Worm (Caenorhabditis elegans) whole organism, L1 larva: ENCODE data around the gene R04E5.9.

Experiments
- C34B4.2 ChIP-seq: sonication (generic microtip); optimal IDR thresholded peaks from 2 replicates; lab custom pipeline; 2017; ENCODE audit warnings: mild to moderate bottlenecking, missing genetic modification characterization, missing compliant biosample characterization
- F16B12.6 ChIP-seq: fragments of 150-350 bp; optimal IDR thresholded peaks from 2 replicates; lab custom pipeline; 2014; ENCODE audit warnings: missing biosample characterization, missing genetic modification characterization
- Y116A8C.19 ChIP-seq: sonication (generic microtip); optimal IDR thresholded peaks from 2 replicates; lab custom pipeline; 2016; ENCODE audit warnings: missing compliant biosample characterization, missing genetic modification characterization, borderline replicate concordance
- blmp-1 ChIP-seq: fragments of 150-350 bp; optimal IDR thresholded peaks from 2 replicates; lab custom pipeline; 2014; ENCODE audit warnings: missing biosample characterization, missing genetic modification characterization
- ceh-63 ChIP-seq: fragments of 200-800 bp; sonication (Bioruptor generic); optimal IDR thresholded peaks from 2 replicates; lab custom pipeline; 2018; ENCODE audit warnings: mild to moderate bottlenecking, missing genetic modification characterization, missing compliant biosample characterization
- ceh-82 ChIP-seq, 3 experiments: fragments of 150-350 bp in 1 of 3; sonication (generic microtip) in 2 of 3; optimal IDR thresholded peaks; 2 replicates each; lab custom pipeline; 2014 to 2017; ENCODE audit warnings: missing biosample characterization in 3 of 3, missing genetic modification characterization in 3 of 3
- efl-3 ChIP-seq: fragments of 200-800 bp; sonication (Bioruptor generic); optimal IDR thresholded peaks from 2 replicates; lab custom pipeline; 2018; ENCODE audit warnings: mild to moderate bottlenecking, missing genetic modification characterization, missing compliant biosample characterization
- egl-13 ChIP-seq: sonication (generic microtip); optimal IDR thresholded peaks from 2 replicates; lab custom pipeline; 2016; ENCODE audit warnings: missing genotype, missing genetic modification reagents, missing genetic modification characterization, missing compliant biosample characterization
- egl-27 ChIP-seq, 2 experiments: fragments of 150-350 bp in 1 of 2; sonication (generic microtip); optimal IDR thresholded peaks; 3 replicates each; lab custom pipeline; 2017 to 2018; ENCODE audit warnings: missing biosample characterization in 2 of 2, missing genetic modification characterization in 2 of 2, missing genetic modification reagents in 2 of 2
- elt-2 ChIP-seq: sonication (generic microtip); optimal IDR thresholded peaks from 2 replicates; lab custom pipeline; 2016; ENCODE audit warnings: missing genetic modification characterization, mild to moderate bottlenecking, inconsistent platforms, missing compliant biosample characterization, missing genetic modification reagents
- ets-5 ChIP-seq: fragments of 200-800 bp; sonication (Bioruptor generic); IDR thresholded peaks from 2 replicates; pipeline ENCODE4 v1.3.6; 2022; ENCODE audit warnings: missing genetic modification characterization, missing compliant biosample characterization
- fkh-10 ChIP-seq: sonication (generic microtip); optimal IDR thresholded peaks from 2 replicates; lab custom pipeline; 2017; ENCODE audit warnings: missing biosample characterization, missing genetic modification reagents, missing genetic modification characterization
- fkh-8 ChIP-seq: sonication (generic microtip); optimal IDR thresholded peaks from 2 replicates; lab custom pipeline; 2016; ENCODE audit warnings: mild to moderate bottlenecking, missing genetic modification characterization, missing compliant biosample characterization
- fos-1 ChIP-seq: fragments of 150-350 bp; optimal IDR thresholded peaks from 2 replicates; lab custom pipeline; 2014; ENCODE audit warnings: missing biosample characterization, missing genetic modification characterization
- grh-1 ChIP-seq: fragments of 200-800 bp; sonication (Bioruptor generic); IDR thresholded peaks from 2 replicates; pipeline ENCODE4 v1.3.6; 2022; ENCODE audit warnings: missing genetic modification reagents, missing genetic modification characterization, missing compliant biosample characterization
- hlh-17 ChIP-seq: fragments of 200-800 bp; sonication (Bioruptor generic); optimal IDR thresholded peaks from 2 replicates; lab custom pipeline; 2018; ENCODE audit warnings: missing genetic modification characterization, mild to moderate bottlenecking, missing compliant biosample characterization, moderate library complexity, borderline replicate concordance
- jun-1 ChIP-seq: fragments of 150-350 bp; optimal IDR thresholded peaks from 2 replicates; lab custom pipeline; 2014; ENCODE audit warnings: missing biosample characterization, missing genetic modification reagents, missing genetic modification characterization
- lin-13 ChIP-seq: fragments of 150-350 bp; optimal IDR thresholded peaks from 2 replicates; lab custom pipeline; 2014; ENCODE audit warnings: missing biosample characterization, missing genetic modification reagents, missing genetic modification characterization
- lin-14 ChIP-seq: fragments of 200-800 bp; sonication (Bioruptor generic); optimal IDR thresholded peaks from 2 replicates; lab custom pipeline; 2018; ENCODE audit warnings: mild to moderate bottlenecking, missing genetic modification characterization, moderate library complexity, missing compliant biosample characterization
- lin-35 ChIP-seq, 2 experiments: fragments of 150-350 bp; optimal IDR thresholded peaks; 2 replicates each; lab custom pipeline; 2014; ENCODE audit warnings: missing biosample characterization in 2 of 2, missing genetic modification characterization in 2 of 2, missing genetic modification reagents in 2 of 2
- lsy-2 ChIP-seq, 2 experiments: fragments of 150-350 bp; optimal IDR thresholded peaks; 2 replicates each; lab custom pipeline; 2014; ENCODE audit warnings: missing biosample characterization in 2 of 2, missing genetic modification characterization in 2 of 2
- mab-9 ChIP-seq: fragments of 200-800 bp; sonication (Bioruptor generic); IDR thresholded peaks from 2 replicates; pipeline ENCODE4 v1.3.6; 2022; ENCODE audit warnings: missing genetic modification reagents, missing genetic modification characterization, missing compliant biosample characterization
- mdl-1 ChIP-seq, 2 experiments: fragments of 150-350 bp; optimal IDR thresholded peaks; 2 replicates each; lab custom pipeline; 2014 to 2017; ENCODE audit warnings: missing biosample characterization in 2 of 2, missing genetic modification characterization in 2 of 2, inconsistent platforms in 1 of 2
- nhr-11 ChIP-seq: fragments of 150-350 bp; optimal IDR thresholded peaks from 2 replicates; lab custom pipeline; 2014; ENCODE audit warnings: missing biosample characterization, missing genetic modification characterization
- nhr-20 ChIP-seq: sonication (generic microtip); optimal IDR thresholded peaks from 2 replicates; lab custom pipeline; 2016; ENCODE audit warnings: mild to moderate bottlenecking, missing genetic modification characterization, missing compliant biosample characterization
- nhr-237 ChIP-seq: fragments of 150-350 bp; optimal IDR thresholded peaks from 2 replicates; lab custom pipeline; 2014; ENCODE audit warnings: missing biosample characterization, missing genetic modification characterization
- nhr-47 ChIP-seq: sonication (generic microtip); optimal IDR thresholded peaks from 2 replicates; lab custom pipeline; 2016; ENCODE audit warnings: mild to moderate bottlenecking, missing genetic modification characterization, moderate library complexity, missing compliant biosample characterization
- nhr-71 ChIP-seq: sonication (generic microtip); optimal IDR thresholded peaks from 2 replicates; lab custom pipeline; 2016; ENCODE audit warnings: mild to moderate bottlenecking, missing genetic modification characterization, moderate library complexity, missing compliant biosample characterization
- nhr-76 ChIP-seq: sonication (generic microtip); optimal IDR thresholded peaks from 2 replicates; lab custom pipeline; 2017; ENCODE audit warnings: missing biosample characterization, missing genetic modification characterization
- nhr-77 ChIP-seq: fragments of 150-350 bp; optimal IDR thresholded peaks from 2 replicates; lab custom pipeline; 2014; ENCODE audit warnings: missing biosample characterization, missing genetic modification characterization
- nhr-84 ChIP-seq: sonication (generic microtip); optimal IDR thresholded peaks from 2 replicates; lab custom pipeline; 2017; ENCODE audit warnings: missing biosample characterization, missing genetic modification characterization
- nhr-85 ChIP-seq: sonication (generic microtip); peaks from one replicate; lab custom pipeline; 2016; ENCODE audit warnings: missing genetic modification characterization, inconsistent platforms, missing compliant biosample characterization
- pax-3 ChIP-seq: fragments of 200-800 bp; sonication (Bioruptor generic); optimal IDR thresholded peaks from 2 replicates; lab custom pipeline; 2018; ENCODE audit warnings: mild to moderate bottlenecking, missing genetic modification characterization, moderate library complexity, missing compliant biosample characterization
- pqm-1 ChIP-seq: sonication (generic microtip); optimal IDR thresholded peaks from 3 replicates; lab custom pipeline; 2017; ENCODE audit warnings: missing biosample characterization, missing genetic modification characterization
- skn-1 ChIP-seq: fragments of 150-350 bp; optimal IDR thresholded peaks from 2 replicates; lab custom pipeline; 2014; ENCODE audit warnings: missing biosample characterization, missing genetic modification characterization
- snpc-4 ChIP-seq: fragments of 150-350 bp; optimal IDR thresholded peaks from 2 replicates; lab custom pipeline; 2014; ENCODE audit warnings: missing biosample characterization, missing genetic modification characterization
- snu-23 ChIP-seq: sonication (generic microtip); optimal IDR thresholded peaks from 2 replicates; lab custom pipeline; 2016; ENCODE audit warnings: missing genetic modification characterization, missing compliant biosample characterization
- sox-4 ChIP-seq: sonication (generic microtip); optimal IDR thresholded peaks from 2 replicates; lab custom pipeline; 2016; ENCODE audit warnings: missing genetic modification characterization, missing compliant biosample characterization
- swsn-7 ChIP-seq: sonication (generic microtip); optimal IDR thresholded peaks from 2 replicates; lab custom pipeline; 2016; ENCODE audit warnings: missing genetic modification characterization, missing compliant biosample characterization
- tbx-2 ChIP-seq: sonication (generic microtip); optimal IDR thresholded peaks from 2 replicates; lab custom pipeline; 2016; ENCODE audit warnings: missing genetic modification characterization, missing compliant biosample characterization
- tlp-1 ChIP-seq: fragments of 150-350 bp; optimal IDR thresholded peaks from 2 replicates; lab custom pipeline; 2014; ENCODE audit warnings: missing biosample characterization, missing genetic modification characterization
- unc-86 ChIP-seq: sonication (generic microtip); optimal IDR thresholded peaks from 2 replicates; lab custom pipeline; 2016; ENCODE audit warnings: missing genetic modification characterization, missing compliant biosample characterization
- vab-15 ChIP-seq: sonication (generic microtip); optimal IDR thresholded peaks from 2 replicates; lab custom pipeline; 2017; ENCODE audit warnings: missing genotype, mild to moderate bottlenecking, missing genetic modification characterization, missing compliant biosample characterization
- xbp-1 ChIP-seq: sonication (generic microtip); optimal IDR thresholded peaks from 2 replicates; lab custom pipeline; 2016; ENCODE audit warnings: missing genetic modification characterization, missing compliant biosample characterization
- zag-1 ChIP-seq: fragments of 150-350 bp; optimal IDR thresholded peaks from 2 replicates; lab custom pipeline; 2014; ENCODE audit warnings: missing biosample characterization, missing genetic modification characterization
- zip-4 ChIP-seq: fragments of 200-800 bp; sonication (Bioruptor generic); optimal IDR thresholded peaks from 2 replicates; lab custom pipeline; 2018; ENCODE audit warnings: mild to moderate bottlenecking, missing genetic modification characterization, moderate library complexity, missing compliant biosample characterization
- ztf-11 ChIP-seq, 2 experiments: sonication (generic microtip); optimal IDR thresholded peaks; 2 replicates each; lab custom pipeline; 2016 to 2017; ENCODE audit warnings: missing genetic modification characterization in 2 of 2, missing biosample characterization in 1 of 2, missing compliant biosample characterization in 1 of 2

R04E5.9 gene

DNA sequence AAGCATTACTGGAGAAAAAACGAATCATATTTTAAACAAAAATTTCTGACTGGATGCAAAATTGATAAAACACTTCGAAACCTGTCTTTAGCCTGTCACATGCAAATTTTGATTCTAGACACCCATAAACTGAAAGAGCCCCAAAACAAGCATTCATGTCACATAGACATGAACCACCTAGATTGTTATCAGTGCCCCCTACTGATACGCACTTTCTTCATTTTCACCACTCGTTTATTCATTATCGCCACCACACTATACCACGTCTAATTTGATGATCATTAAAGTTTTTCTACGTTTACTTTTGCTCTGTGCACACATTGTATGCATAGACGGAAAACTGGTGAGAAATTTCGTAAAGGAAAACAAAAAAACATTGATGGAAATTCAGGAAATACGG, 974 bp upstream of the R04E5.9 start, which contains the start of gene cnnm-2:
TSS of gene cnnm-2 (plus strand) at position 190 of the 400 bp plus-strand sequence.
- TF ChIP-seq egl-27 (tag; optimal IDR thresholded peaks at IDR 0.05; lab: Kevin White, UChicago) (no peak), Y116A8C.19 (no peak), elt-2 (tag; lab: Kevin White, UChicago) (peak; percentile 65), C34B4.2 (tag; lab: Kevin White, UChicago) (no peak), nhr-11 (no peak), xbp-1 (tag; lab: Kevin White, UChicago) (no peak), pqm-1 (tag; lab: Kevin White, UChicago) (peak; percentile 14), lin-35 (GFP tag; optimal IDR thresholded peaks at IDR 0.05; lab: Kevin White, UChicago) (peak in 1 of 2 experiments; percentile 30)

DNA sequence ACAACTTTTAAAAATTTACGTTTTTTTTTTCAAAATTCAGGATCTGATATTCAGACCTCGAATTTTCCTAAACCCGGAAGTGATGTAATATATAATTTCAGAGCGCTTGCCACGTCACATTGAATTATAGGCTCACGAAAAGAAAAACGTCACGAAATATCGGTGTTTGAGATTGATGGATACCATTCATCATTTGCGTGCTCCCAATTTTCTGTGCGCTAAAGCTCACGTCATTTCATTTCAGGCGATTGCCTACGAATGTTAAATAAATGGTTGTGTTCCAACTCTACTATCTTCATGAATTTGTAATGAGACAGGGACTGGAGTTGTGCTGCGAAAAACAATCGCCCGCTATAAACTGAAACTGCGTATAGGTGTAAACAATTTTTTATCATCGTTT, 2.2 kb downstream of the R04E5.9 start:
- TF ChIP-seq tlp-1 (tag; lab: Kevin White, UChicago) (no peak), grh-1 (GFP tag; lab: Robert Waterston, UW) (no peak), lin-14 (GFP tag; lab: Kevin White, UChicago) (no peak), Y116A8C.19 (no peak), zag-1 (tag; lab: Kevin White, UChicago) (no peak), ceh-63 (GFP tag; lab: Kevin White, UChicago) (no peak), pax-3 (no peak), snu-23 (GFP tag; lab: Kevin White, UChicago) (no peak), nhr-85 (tag; lab: Kevin White, UChicago) (no peak), nhr-84 (tag; lab: Kevin White, UChicago) (no peak), fos-1 (tag; lab: Kevin White, UChicago) (no peak), efl-3 (GFP tag; lab: Kevin White, UChicago) (no peak), sox-4 (tag; lab: Kevin White, UChicago) (no peak), mab-9 (GFP tag; lab: Robert Waterston, UW) (no peak), nhr-76 (no peak), jun-1 (no peak), nhr-77 (no peak), pqm-1 (tag; lab: Kevin White, UChicago) (no peak), nhr-71 (tag; lab: Kevin White, UChicago) (no peak)
- TF ChIP-seq, all 84 proteins: peak for 0

DNA sequence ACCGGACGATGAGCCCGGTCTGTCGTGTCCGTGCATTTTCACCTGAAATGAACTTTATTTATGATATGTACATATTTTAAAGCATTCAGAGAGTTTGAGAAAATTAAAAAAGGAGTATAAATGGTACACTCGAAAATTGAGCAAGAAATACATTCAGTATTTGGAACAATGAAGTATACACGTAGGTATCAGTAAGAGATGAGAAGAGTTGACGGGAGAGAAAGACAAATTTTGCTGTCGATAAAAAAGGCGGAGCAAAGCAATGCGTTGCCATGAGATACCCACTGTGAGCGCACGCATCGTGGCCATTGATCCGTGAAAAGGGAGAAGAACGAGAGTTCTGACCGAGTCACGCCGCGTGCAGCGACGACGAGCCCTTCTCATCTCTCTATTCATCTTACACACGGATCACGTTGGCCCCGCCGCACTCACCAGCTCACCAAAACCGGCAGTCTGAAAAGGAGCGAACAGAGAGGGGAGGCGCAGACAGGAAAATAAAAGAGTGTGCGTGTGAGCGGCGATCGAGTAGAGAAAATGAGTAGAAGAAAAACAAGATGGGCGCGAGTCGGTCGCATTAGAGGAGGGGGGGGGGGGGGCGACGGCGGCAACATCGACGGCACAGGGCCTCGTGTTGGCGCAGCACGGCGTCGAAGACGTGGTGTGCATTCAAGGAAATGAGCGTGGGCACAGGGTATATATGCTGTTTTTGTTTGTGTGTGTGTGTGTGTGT, 4.7 kb downstream of the R04E5.9 start, which contains the start of gene R04E5.8:
TSS of gene R04E5.8 (minus strand) at position 51 of the 730 bp plus-strand sequence.
- TF ChIP-seq ets-5 = no peak
- TF ChIP-seq xbp-1 (tag; lab: Kevin White, UChicago) = peak; percentile 0
- peak in 1 of 2 experiments; percentile 32 for TF ChIP-seq ztf-11 (tag; optimal IDR thresholded peaks at IDR 0.05; lab: Kevin White, UChicago)
- TF ChIP-seq lin-14 (GFP tag; lab: Kevin White, UChicago) = peak; percentile 91
- peak; percentile 91 for TF ChIP-seq fkh-8 (tag; lab: Kevin White, UChicago)
- TF ChIP-seq mdl-1 (tag; optimal IDR thresholded peaks at IDR 0.05; lab: Kevin White, UChicago) = peak in 1 of 2 experiments; percentile 25
- peak; percentile 35 for TF ChIP-seq unc-86 (tag; lab: Kevin White, UChicago)
- no peak for TF ChIP-seq vab-15 (tag; lab: Kevin White, UChicago)
- TF ChIP-seq nhr-71 (tag; lab: Kevin White, UChicago) = peak; percentile 57
- TF ChIP-seq sox-4 (tag; lab: Kevin White, UChicago) = peak; percentile 20
- TF ChIP-seq snpc-4 (tag; lab: Kevin White, UChicago) = peak; percentile 31
- TF ChIP-seq egl-13 (tag; lab: Kevin White, UChicago) = peak; percentile 57
- TF ChIP-seq nhr-237 (tag; lab: Kevin White, UChicago) = no peak
- TF ChIP-seq nhr-20 (tag; lab: Kevin White, UChicago) = peak; percentile 21
- peak; percentile 45 for TF ChIP-seq swsn-7 (tag; lab: Kevin White, UChicago)
- no peak for TF ChIP-seq fos-1 (tag; lab: Kevin White, UChicago)
- TF ChIP-seq nhr-47 (tag; lab: Kevin White, UChicago) = peak; percentile 72
- no peak for TF ChIP-seq mab-9 (GFP tag; lab: Robert Waterston, UW)
- TF ChIP-seq snu-23 (GFP tag; lab: Kevin White, UChicago) = peak; percentile 20
- no peak for TF ChIP-seq hlh-17 (GFP tag; lab: Kevin White, UChicago)
- peak; percentile 52 for TF ChIP-seq fkh-10
- no peak for TF ChIP-seq lin-13 (GFP tag; lab: Kevin White, UChicago)
- TF ChIP-seq lsy-2 (tag; optimal IDR thresholded peaks at IDR 0.05; lab: Kevin White, UChicago) = peak; percentile 4 to 25
- no peak for TF ChIP-seq skn-1 (tag; lab: Kevin White, UChicago)
- TF ChIP-seq F16B12.6 (tag; lab: Kevin White, UChicago) = no peak
- peak; percentile 67 for TF ChIP-seq pax-3
- TF ChIP-seq ceh-82 (tag; optimal IDR thresholded peaks at IDR 0.05; lab: Kevin White, UChicago) = peak in 1 of 3 experiments; percentile 63
- no peak for TF ChIP-seq zag-1 (tag; lab: Kevin White, UChicago)
- no peak for TF ChIP-seq grh-1 (GFP tag; lab: Robert Waterston, UW)
- no peak for TF ChIP-seq zip-4
- peak; percentile 16 for TF ChIP-seq tbx-2 (tag; lab: Kevin White, UChicago)
- no peak for TF ChIP-seq blmp-1 (tag; lab: Kevin White, UChicago)
